Worm (Caenorhabditis elegans): Measurements from ENCODE around the gene F41G3.3.

ce11 chrII:6779104-6779503, 22.8 kb downstream of the F41G3.3 start, which contains the start of gene T13C2.7:
- no peak for TF ChIP-seq him-1 (tag; optimal IDR thresholded peaks at IDR 0.05)
- no peak for TF ChIP-seq W03F9.2 (tag; optimal IDR thresholded peaks at IDR 0.05)

Data from whole organism, L4/young adult.